Fruit fly (Drosophila melanogaster): Measurements from ENCODE around the gene Pus10.

dm6 chr2L:181020-181419 is 25.9 kb upstream of the Pus10 start:
- TF ChIP-seq CG8478 (optimal IDR thresholded peaks at IDR 0.05) (no peak), psq (optimal IDR thresholded peaks at IDR 0.05) (no peak), Dll (optimal IDR thresholded peaks at IDR 0.05) (no peak), usp (GFP tag; optimal IDR thresholded peaks at IDR 0.05) (no peak)
